Fruit fly (Drosophila melanogaster): ENCODE data around the gene spict.

The spict gene

DNA sequence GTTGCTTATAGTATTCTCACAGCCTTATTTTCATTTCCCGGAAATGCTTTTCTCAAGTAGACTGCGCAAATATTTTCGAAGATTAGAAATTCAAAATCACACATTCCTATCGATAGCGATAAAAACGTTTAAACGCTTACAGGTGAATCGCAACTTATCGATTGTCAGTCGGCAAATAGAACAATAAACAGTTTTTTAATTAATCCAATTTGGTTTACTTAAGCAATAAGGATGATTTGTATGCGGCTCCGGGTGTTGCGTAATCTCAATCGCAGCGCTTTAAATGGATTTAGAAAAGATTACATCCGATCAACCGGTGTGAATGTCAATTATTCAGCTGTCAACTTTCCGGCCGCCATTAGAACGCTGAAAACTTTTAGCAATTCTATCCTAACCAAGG is 3.0 kb downstream of the spict start, which contains the start of the genes CG6180 and CG15484 (continued):
- no peak for TF ChIP-seq CG10959 (GFP tag; IDR thresholded peaks at IDR 0.05)
- no peak for TF ChIP-seq CG6689 (GFP tag; IDR thresholded peaks at IDR 0.05)
- no peak for TF ChIP-seq Adf1 (GFP tag; IDR thresholded peaks at IDR 0.05)
- TF ChIP-seq phol (tag; optimal IDR thresholded peaks at IDR 0.05), result peak; percentile 89
- 0 out of 3 replicates have a peak, but pooled peaks have one; percentile 37 for TF ChIP-seq Doc3 (GFP tag; IDR thresholded peaks at IDR 0.05; ENCODE audit: partially characterized antibody)
- TF ChIP-seq CG1647 (GFP tag; optimal IDR thresholded peaks at IDR 0.05), result no peak
- TF ChIP-seq Camta (GFP tag; optimal IDR thresholded peaks at IDR 0.05), result no peak
- TF ChIP-seq ato (GFP tag; IDR thresholded peaks at IDR 0.05; ENCODE audit: partially characterized antibody), result peak; percentile 24; the same call in 1 of the 2 replicates
- TF ChIP-seq Dref (GFP tag; IDR thresholded peaks at IDR 0.05), result peak; percentile 70
- no peak for TF ChIP-seq CG9215 (GFP tag; IDR thresholded peaks at IDR 0.05)
- TF ChIP-seq CG2712 (tag; optimal IDR thresholded peaks at IDR 0.05), result peak; percentile 29
- no peak for TF ChIP-seq CG42726 (GFP tag; IDR thresholded peaks at IDR 0.05; ENCODE audit: partially characterized antibody)
- peak; percentile 40 for TF ChIP-seq CG12659 (GFP tag; optimal IDR thresholded peaks at IDR 0.05)
- TF ChIP-seq CG34224 (GFP tag; IDR thresholded peaks at IDR 0.05; ENCODE audit: partially characterized antibody), result peak; percentile 48; the same call in 2 of the 3 replicates
- TF ChIP-seq HmgD (GFP tag; optimal IDR thresholded peaks at IDR 0.05), result no peak
- TF ChIP-seq CG1603 (tag; optimal IDR thresholded peaks at IDR 0.05), result peak; percentile 30
- TF ChIP-seq CG13287 (GFP tag; IDR thresholded peaks at IDR 0.05; ENCODE audit: partially characterized antibody), result peak; percentile 63
- TF ChIP-seq Med (GFP tag), result peak; percentile 83
- TF ChIP-seq Xbp1 (GFP tag; optimal IDR thresholded peaks at IDR 0.05), result no peak
- no peak for TF ChIP-seq CG12299 (tag; optimal IDR thresholded peaks at IDR 0.05)
- TF ChIP-seq fd102C (GFP tag; optimal IDR thresholded peaks at IDR 0.05), result no peak
- peak in 1 of 2 experiments; percentile 16 for TF ChIP-seq crp (GFP tag; optimal IDR thresholded peaks at IDR 0.05)
- no peak for TF ChIP-seq CG10321 (GFP tag; IDR thresholded peaks at IDR 0.05)
- TF ChIP-seq CG17612 (GFP tag; IDR thresholded peaks at IDR 0.05), result no peak
- TF ChIP-seq BEAF-32 (GFP tag; optimal IDR thresholded peaks at IDR 0.05), result peak; percentile 55
- no peak for TF ChIP-seq Drgx (GFP tag; IDR thresholded peaks at IDR 0.05)
- peak; percentile 22; the same call in 1 of the 2 replicates for TF ChIP-seq amos (GFP tag; IDR thresholded peaks at IDR 0.05; ENCODE audit: partially characterized antibody)
- peak; percentile 16 for TF ChIP-seq exex (tag; optimal IDR thresholded peaks at IDR 0.05)
- TF ChIP-seq CG30020 (tag; optimal IDR thresholded peaks at IDR 0.05), result no peak
- TF ChIP-seq hth (optimal IDR thresholded peaks at IDR 0.05), result no peak
- peak; percentile 74 for TF ChIP-seq CG2116 (GFP tag; optimal IDR thresholded peaks at IDR 0.05)
- TF ChIP-seq CG14860 (GFP tag; IDR thresholded peaks at IDR 0.05; ENCODE audit: partially characterized antibody), result 0 out of 3 replicates have a peak, but pooled peaks have one; percentile 21
- peak; percentile 58 for TF ChIP-seq Scr (GFP tag; IDR thresholded peaks at IDR 0.05; ENCODE audit: partially characterized antibody)
- no peak for TF ChIP-seq PHDP (tag; optimal IDR thresholded peaks at IDR 0.05)
- no peak for TF ChIP-seq Rx (GFP tag; IDR thresholded peaks at IDR 0.05)
- TF ChIP-seq Sin3A (optimal IDR thresholded peaks at IDR 0.05), result peak; percentile 50
- TF ChIP-seq stwl (tag; optimal IDR thresholded peaks at IDR 0.05), result peak; percentile 48
- TF ChIP-seq caup (GFP tag; optimal IDR thresholded peaks at IDR 0.05; ENCODE audit: severe bottlenecking), result no peak
- TF ChIP-seq CG4617 (GFP tag; optimal IDR thresholded peaks at IDR 0.05; ENCODE audit: borderline replicate concordance), result peak; percentile 47
- TF ChIP-seq hb (GFP tag; IDR thresholded peaks at IDR 0.05; ENCODE audit: partially characterized antibody), result no peak
- TF ChIP-seq dm (GFP tag; optimal IDR thresholded peaks at IDR 0.05), result peak; percentile 7
- TF ChIP-seq CG13123 (GFP tag; optimal IDR thresholded peaks at IDR 0.05), result no peak
- TF ChIP-seq zfh1 (GFP tag; IDR thresholded peaks at IDR 0.05), result 0 out of 3 replicates have a peak, but pooled peaks have one; percentile 28
- no peak for TF ChIP-seq abd-A (tag; optimal IDR thresholded peaks at IDR 0.05)
- no peak for TF ChIP-seq CG6854 (GFP tag; optimal IDR thresholded peaks at IDR 0.05)
- no peak for TF ChIP-seq Bdp1 (GFP tag; optimal IDR thresholded peaks at IDR 0.05)
- TF ChIP-seq Sry-β (GFP tag; optimal IDR thresholded peaks at IDR 0.05), result peak; percentile 23
- TF ChIP-seq Ada2b (GFP tag; IDR thresholded peaks at IDR 0.05), result no peak
- no peak for TF ChIP-seq CG13624 (GFP tag; optimal IDR thresholded peaks at IDR 0.05)
- TF ChIP-seq CG6175 (GFP tag; IDR thresholded peaks at IDR 0.05), result no peak
